Worm (Caenorhabditis elegans): Measurements from ENCODE around the gene F58A6.9.

F58A6.9 gene

DNA sequence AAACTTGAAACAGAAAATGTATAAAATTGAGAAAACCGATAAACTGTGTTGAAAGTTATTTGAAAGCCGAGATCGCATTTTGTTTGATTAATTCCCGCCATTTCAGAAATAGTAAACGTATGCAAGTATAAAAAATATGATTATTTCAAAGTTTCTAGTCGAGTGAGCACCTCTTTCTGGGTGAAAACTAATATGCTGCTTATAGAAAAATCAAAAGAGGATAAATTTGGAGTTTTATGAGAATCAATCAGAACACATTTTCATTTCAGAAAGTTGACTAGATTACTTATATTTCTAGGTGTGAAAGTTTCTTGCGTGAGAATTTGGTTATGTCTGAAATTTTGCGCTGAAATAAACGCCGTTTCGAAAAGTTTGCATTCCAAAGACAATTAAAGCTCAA, 1.1 kb downstream of the F58A6.9 start, which contains the start of gene srb-13:
TSS of gene srb-13 (minus strand) at position 101 of the 400 bp plus-strand sequence.
- no peak for TF ChIP-seq lin-13 (GFP tag; optimal IDR thresholded peaks at IDR 0.05)
- no peak for TF ChIP-seq unc-39 (tag; optimal IDR thresholded peaks at IDR 0.05)
- TF ChIP-seq ceh-16 (tag; optimal IDR thresholded peaks at IDR 0.05): no peak
- no peak for TF ChIP-seq F13H6.1 (tag; optimal IDR thresholded peaks at IDR 0.05)
- TF ChIP-seq peb-1 (tag; optimal IDR thresholded peaks at IDR 0.05): no peak

DNA sequence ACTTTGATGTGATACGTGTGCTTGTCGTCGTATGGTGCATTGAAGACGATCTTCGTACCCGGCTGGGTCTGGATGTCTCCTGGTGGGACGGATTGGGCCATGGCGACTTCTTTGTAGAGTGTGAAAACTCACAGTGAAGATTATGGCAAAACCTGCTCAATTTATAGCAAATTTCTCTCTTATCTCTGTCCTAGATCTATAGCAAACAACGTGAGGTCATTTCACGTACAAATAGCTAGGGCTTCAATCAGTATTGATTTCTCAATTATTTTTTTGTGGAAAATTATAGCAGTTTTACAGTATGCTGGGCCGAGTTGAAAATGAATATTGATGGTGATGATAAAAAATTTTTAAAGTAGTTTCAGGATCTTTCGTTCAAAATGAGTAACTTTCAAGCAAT, 1.7 kb downstream of the F58A6.9 start, which contains the start of gene msp-45:
TSS of gene msp-45 (minus strand) at position 101 of the 400 bp plus-strand sequence.
- no peak for TF ChIP-seq peb-1 (tag; optimal IDR thresholded peaks at IDR 0.05)
- TF ChIP-seq nhr-11 (tag; optimal IDR thresholded peaks at IDR 0.05): no peak
- no peak for TF ChIP-seq F13H6.1 (tag; optimal IDR thresholded peaks at IDR 0.05)
- TF ChIP-seq sem-4 (tag; optimal IDR thresholded peaks at IDR 0.05): no peak
- TF ChIP-seq crh-2 (tag; optimal IDR thresholded peaks at IDR 0.05): no peak
- no peak for TF ChIP-seq nhr-25 (tag; optimal IDR thresholded peaks at IDR 0.05)
- no peak for TF ChIP-seq nhr-12 (tag; optimal IDR thresholded peaks at IDR 0.05)
- no peak for TF ChIP-seq unc-62 (GFP tag; optimal IDR thresholded peaks at IDR 0.05)
- no peak for TF ChIP-seq lin-13 (GFP tag; optimal IDR thresholded peaks at IDR 0.05)

DNA sequence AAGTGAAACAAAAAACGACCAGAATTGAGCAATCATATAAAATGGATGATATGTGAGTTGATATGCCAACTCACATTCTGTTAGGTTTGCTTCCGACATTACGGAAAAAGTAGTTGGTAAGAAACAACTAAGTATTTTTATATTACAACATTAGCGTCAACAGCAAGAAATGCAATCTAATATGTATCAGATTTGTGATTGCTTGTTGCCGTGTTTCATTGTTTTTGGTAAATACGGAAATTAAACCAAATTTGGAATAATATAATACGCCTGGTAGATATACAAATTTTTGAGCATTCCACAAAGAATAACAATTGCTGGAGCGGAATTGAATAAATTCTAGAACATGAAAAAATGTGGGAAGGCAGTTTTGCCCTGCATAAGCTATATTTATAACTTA, 4.1 kb downstream of the F58A6.9 start, which contains the start of gene srb-12:
TSS of gene srb-12 (minus strand) at position 101 of the 400 bp plus-strand sequence.
- TF ChIP-seq nhr-237 (tag; optimal IDR thresholded peaks at IDR 0.05) (no peak), mbf-1 (tag; optimal IDR thresholded peaks at IDR 0.05) (no peak), nhr-11 (tag; optimal IDR thresholded peaks at IDR 0.05) (no peak)

DNA sequence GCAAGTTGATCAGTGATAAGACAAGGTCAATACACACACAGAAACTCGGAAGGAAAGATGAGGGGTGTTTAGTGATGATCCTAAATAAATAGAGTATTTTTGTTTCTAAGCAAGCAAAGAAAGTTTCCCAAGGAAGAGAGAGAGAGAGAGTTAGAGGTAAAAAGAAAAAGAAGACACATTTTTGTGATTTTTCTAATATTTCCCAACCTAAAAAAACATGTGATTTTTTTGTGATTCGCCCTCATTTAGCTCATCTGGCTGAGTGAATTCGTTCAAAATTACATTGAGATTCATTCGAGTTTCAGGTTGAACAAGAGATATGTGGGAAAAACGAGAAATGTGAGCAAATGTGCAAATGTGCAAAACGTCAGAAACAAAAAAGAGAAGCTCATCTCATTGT, 7.8 kb downstream of the F58A6.9 start, which contains the start of gene srb-16:
TSS of gene srb-16 (minus strand) at position 101 of the 400 bp plus-strand sequence.
- TF ChIP-seq C34F6.9 (tag; optimal IDR thresholded peaks at IDR 0.05) (no peak), nhr-77 (tag; optimal IDR thresholded peaks at IDR 0.05) (no peak), Y55F3AM.14 (GFP tag; optimal IDR thresholded peaks at IDR 0.05) (no peak), blmp-1 (tag; optimal IDR thresholded peaks at IDR 0.05; ENCODE audit: insufficient read depth) (no peak), ztf-4 (tag; optimal IDR thresholded peaks at IDR 0.05) (no peak), nhr-129 (tag; optimal IDR thresholded peaks at IDR 0.05) (no peak)

DNA sequence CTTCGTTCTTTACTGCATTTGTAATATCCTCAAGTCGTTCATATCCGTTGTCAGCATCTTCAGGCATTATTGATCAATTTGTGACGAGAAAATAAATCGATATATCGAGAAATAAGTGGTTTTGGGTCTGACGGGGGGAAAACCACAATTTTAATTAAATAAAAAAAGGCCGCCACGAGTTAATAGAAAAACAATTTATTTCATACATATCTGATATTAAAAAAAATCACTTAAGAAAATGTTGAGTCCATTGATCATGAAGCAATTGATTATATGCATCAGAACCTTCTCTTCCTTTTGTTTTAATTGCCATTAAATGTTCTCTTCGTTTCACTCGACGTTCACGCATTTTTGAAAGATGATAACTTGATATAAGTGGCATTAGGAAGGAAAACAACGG, 10.3 kb downstream of the F58A6.9 start, which contains the start of gene F58A6.5:
TSS of gene F58A6.5 (minus strand) at position 101 of the 400 bp plus-strand sequence.
- TF ChIP-seq unc-39 (tag; optimal IDR thresholded peaks at IDR 0.05) (no peak), lin-13 (GFP tag; optimal IDR thresholded peaks at IDR 0.05) (no peak), F13H6.1 (tag; optimal IDR thresholded peaks at IDR 0.05) (no peak), nhr-10 (tag; optimal IDR thresholded peaks at IDR 0.05) (no peak), sma-3 (GFP tag; optimal IDR thresholded peaks at IDR 0.05) (no peak), ceh-16 (tag; optimal IDR thresholded peaks at IDR 0.05) (no peak)

DNA sequence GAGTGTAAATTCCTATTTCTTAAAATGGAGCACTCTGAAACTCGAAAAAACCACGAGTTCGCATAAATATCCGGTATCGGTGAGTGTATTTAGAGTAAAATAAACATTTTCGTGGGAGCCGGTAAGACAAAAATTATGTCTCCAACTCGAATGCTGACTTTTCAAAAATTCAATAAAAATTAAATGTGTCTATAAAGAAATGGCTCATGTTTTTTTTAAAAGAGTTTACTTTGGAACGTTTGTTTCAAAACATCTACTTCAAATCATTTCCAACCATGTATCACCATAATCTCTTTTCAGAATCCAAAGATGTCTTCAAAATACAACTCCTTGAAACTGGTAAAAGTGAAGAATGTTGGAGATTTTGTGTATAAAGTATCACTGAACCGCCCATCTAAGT, 16.1 kb downstream of the F58A6.9 start, which contains the start of gene F58A6.1:
TSS of gene F58A6.1 (plus strand) at position 301 of the 400 bp plus-strand sequence.
- TF ChIP-seq nhr-12 (tag; optimal IDR thresholded peaks at IDR 0.05) (no peak), nhr-25 (tag; optimal IDR thresholded peaks at IDR 0.05) (no peak), mdl-1 (tag; optimal IDR thresholded peaks at IDR 0.05) (no peak), fos-1 (tag; optimal IDR thresholded peaks at IDR 0.05) (no peak), F13H6.1 (tag; optimal IDR thresholded peaks at IDR 0.05) (no peak), ceh-82 (tag; optimal IDR thresholded peaks at IDR 0.05) (no peak)

DNA sequence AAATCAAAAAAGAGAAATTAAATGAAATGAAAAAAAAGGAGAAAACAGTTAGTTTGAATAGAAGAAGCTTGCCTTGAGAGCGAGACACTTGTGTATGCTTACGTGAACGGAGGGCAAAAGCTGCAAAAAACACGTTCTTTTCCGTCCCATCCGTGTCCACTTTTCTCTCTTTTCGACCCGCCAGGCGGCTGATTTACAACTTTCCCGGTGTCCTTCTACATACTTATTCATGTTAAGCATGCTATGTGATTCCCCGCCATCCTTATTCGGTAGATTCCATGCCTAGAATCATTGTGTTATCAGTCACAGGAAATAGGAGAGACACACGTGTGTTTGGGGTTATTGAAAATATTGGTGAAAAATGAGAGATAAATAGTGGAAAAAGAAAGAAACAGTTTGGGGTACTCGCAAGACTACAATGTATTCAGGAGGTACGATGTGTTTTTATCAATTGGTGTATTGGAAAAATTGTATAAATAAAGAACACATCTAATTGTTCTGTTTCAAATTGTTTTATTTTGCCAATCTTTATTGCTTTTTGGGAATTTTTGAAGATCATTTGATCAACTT, 16.6 kb downstream of the F58A6.9 start, which contains the start of gene nas-29:
TSS of gene nas-29 (minus strand) at position 92 of the 570 bp plus-strand sequence.
- TF ChIP-seq nhr-21 (tag; optimal IDR thresholded peaks at IDR 0.05): peak; percentile 37
- peak; percentile 70 for TF ChIP-seq fos-1 (tag; optimal IDR thresholded peaks at IDR 0.05)
- TF ChIP-seq sma-3 (GFP tag; optimal IDR thresholded peaks at IDR 0.05): peak; percentile 28
- TF ChIP-seq nhr-237 (tag; optimal IDR thresholded peaks at IDR 0.05): no peak
- peak in 1 of 2 experiments; percentile 6 for TF ChIP-seq mdl-1 (tag; optimal IDR thresholded peaks at IDR 0.05)
- no peak for TF ChIP-seq egl-27 (tag; optimal IDR thresholded peaks at IDR 0.05)
- no peak for TF ChIP-seq nhr-77 (tag; optimal IDR thresholded peaks at IDR 0.05)
- TF ChIP-seq gmeb-1 (tag; optimal IDR thresholded peaks at IDR 0.05): peak; percentile 29
- peak; percentile 50 for TF ChIP-seq sma-9 (GFP tag; optimal IDR thresholded peaks at IDR 0.05)
- no peak for TF ChIP-seq sma-9 (tag; optimal IDR thresholded peaks at IDR 0.05)
- TF ChIP-seq F13H6.1 (tag; optimal IDR thresholded peaks at IDR 0.05): peak; percentile 28
- TF ChIP-seq crh-2 (tag; optimal IDR thresholded peaks at IDR 0.05): peak; percentile 55

Data from whole organism, L2 larva.